Fruit fly (Drosophila melanogaster) whole organism, embryonic: ENCODE measurements around the gene Atf3.

ENCODE experiments used
- Adf1 ChIP-seq: fragments of 200-800 bp; sonication (Bioruptor generic); IDR thresholded peaks from 2 replicates; pipeline ENCODE4 v1.3.6; 2022; ENCODE audit warnings: missing biosample characterization, missing genetic modification characterization
- BEAF-32 ChIP-seq: fragments of 200-800 bp; sonication (Bioruptor generic); optimal IDR thresholded peaks from 3 replicates; lab custom pipeline; 2017; ENCODE audit warnings: missing biosample characterization, missing genetic modification characterization, mild to moderate bottlenecking, moderate library complexity, missing genetic modification reagents
- CG10147 ChIP-seq: fragments of 200-800 bp; sonication (Bioruptor generic); optimal IDR thresholded peaks from 2 replicates; lab custom pipeline; 2019; ENCODE audit warnings: missing biosample characterization, mild to moderate bottlenecking, missing genetic modification characterization, moderate library complexity
- CG10321 ChIP-seq: fragments of 200-800 bp; sonication (Bioruptor generic); IDR thresholded peaks from 2 replicates; pipeline ENCODE4 v1.3.6; 2022; ENCODE audit warnings: missing biosample characterization, missing genetic modification characterization
- CG10543 ChIP-seq: fragments of 200-800 bp; sonication (Bioruptor generic); optimal IDR thresholded peaks from 3 replicates; lab custom pipeline; 2017; ENCODE audit warnings: missing biosample characterization, mild to moderate bottlenecking, missing genetic modification characterization, moderate library complexity
- CG12659 ChIP-seq: fragments of 200-800 bp; sonication (Bioruptor generic); optimal IDR thresholded peaks from 3 replicates; lab custom pipeline; 2017; ENCODE audit warnings: mild to moderate bottlenecking, missing biosample characterization, missing genetic modification reagents, missing genetic modification characterization
- CG12769 ChIP-seq: fragments of 200-800 bp; sonication (Bioruptor generic); optimal IDR thresholded peaks from 2 replicates; lab custom pipeline; 2019; ENCODE audit warnings: missing biosample characterization, mild to moderate bottlenecking, missing genetic modification characterization, moderate library complexity
- CG13894 ChIP-seq: fragments of 200-800 bp; sonication (Bioruptor generic); optimal IDR thresholded peaks from 3 replicates; lab custom pipeline; 2018; ENCODE audit warnings: missing biosample characterization, mild to moderate bottlenecking, missing genetic modification characterization, moderate library complexity
- CG14014 ChIP-seq: fragments of 200-800 bp; sonication (Bioruptor generic); IDR thresholded peaks from 2 replicates; pipeline ENCODE4 v1.3.6; 2022; ENCODE audit warnings: missing biosample characterization, missing genetic modification characterization
- CG18476 ChIP-seq: fragments of 200-800 bp; sonication (Bioruptor generic); optimal IDR thresholded peaks from 2 replicates; lab custom pipeline; 2016; ENCODE audit warnings: missing biosample characterization, mild to moderate bottlenecking, missing genetic modification characterization
- CG2678 ChIP-seq: fragments of 200-800 bp; sonication (Bioruptor generic); optimal IDR thresholded peaks from 3 replicates; lab custom pipeline; 2019; ENCODE audit warnings: missing biosample characterization, mild to moderate bottlenecking, missing genetic modification characterization, moderate library complexity
- CG32532 ChIP-seq: fragments of 200-800 bp; sonication (Bioruptor generic); IDR thresholded peaks from 2 replicates; pipeline ENCODE4 v1.3.6; 2022; ENCODE audit warnings: missing biosample characterization, missing genetic modification characterization
- CG32767 ChIP-seq: fragments of 200-800 bp; sonication (Bioruptor generic); IDR thresholded peaks from 2 replicates; pipeline ENCODE4 v1.3.6; 2022; ENCODE audit warnings: missing biosample characterization, missing genetic modification characterization
- CG6175 ChIP-seq: fragments of 200-800 bp; sonication (Bioruptor generic); IDR thresholded peaks from 3 replicates; pipeline ENCODE4 v1.3.6; 2022; ENCODE audit warnings: missing biosample characterization, missing genetic modification characterization
- CG6791 ChIP-seq: fragments of 200-800 bp; sonication (Bioruptor generic); IDR thresholded peaks from 3 replicates; pipeline ENCODE4 v1.3.6; 2022; ENCODE audit warnings: missing biosample characterization, missing genetic modification characterization; ENCODE audit not compliant: partially characterized antibody
- CG6813 ChIP-seq: fragments of 200-800 bp; sonication (Bioruptor generic); optimal IDR thresholded peaks from 2 replicates; lab custom pipeline; 2017; ENCODE audit warnings: missing biosample characterization, missing genetic modification characterization, mild to moderate bottlenecking, moderate library complexity, missing genetic modification reagents
- CG7839 ChIP-seq: fragments of 200-800 bp; sonication (Bioruptor generic); optimal IDR thresholded peaks from 3 replicates; lab custom pipeline; 2018; ENCODE audit warnings: missing biosample characterization, mild to moderate bottlenecking, missing genetic modification characterization, moderate library complexity
- CG8290 ChIP-seq, 3 experiments: fragments of 200-800 bp; sonication (Bioruptor generic); optimal IDR thresholded peaks; 2 replicates each; lab custom pipeline; 2016 to 2019; ENCODE audit warnings: missing biosample characterization in 3 of 3, missing genetic modification characterization in 3 of 3, mild to moderate bottlenecking in 2 of 3, moderate library complexity in 1 of 3
- CG9932 ChIP-seq: fragments of 200-800 bp; sonication (Bioruptor generic); IDR thresholded peaks from 2 replicates; pipeline ENCODE4 v1.3.6; 2022; ENCODE audit warnings: missing biosample characterization, missing genetic modification characterization
- D19A ChIP-seq: fragments of 200-800 bp; optimal IDR thresholded peaks from 3 replicates; lab custom pipeline; 2019; ENCODE audit warnings: missing biosample characterization, mild to moderate bottlenecking, missing genetic modification characterization, moderate library complexity
- Dbx ChIP-seq: fragments of 200-800 bp; sonication (Bioruptor generic); IDR thresholded peaks from 3 replicates; pipeline ENCODE4 v1.3.6; 2022; ENCODE audit warnings: missing biosample characterization, missing genetic modification characterization
- E2f2 ChIP-seq: fragments of 200-800 bp; sonication (Bioruptor generic); IDR thresholded peaks from 2 replicates; pipeline ENCODE4 v1.3.6; 2022; ENCODE audit warnings: missing biosample characterization, missing genetic modification characterization
- Hand ChIP-seq: fragments of 200-800 bp; sonication (Bioruptor generic); optimal IDR thresholded peaks from 2 replicates; lab custom pipeline; 2017; ENCODE audit warnings: mild to moderate bottlenecking, missing biosample characterization, missing genetic modification reagents, missing genetic modification characterization
- Med ChIP-seq: fragments of 200-800 bp; sonication (Bioruptor generic); peaks from one replicate; lab custom pipeline; 2016; ENCODE audit warnings: missing biosample characterization, missing genetic modification characterization, mild to moderate bottlenecking, inconsistent platforms, moderate library complexity
- Meics ChIP-seq: fragments of 200-800 bp; sonication (Bioruptor generic); optimal IDR thresholded peaks from 2 replicates; lab custom pipeline; 2017; ENCODE audit warnings: missing biosample characterization, mild to moderate bottlenecking, missing genetic modification characterization
- Myb ChIP-seq: fragments of 200-800 bp; sonication (Bioruptor generic); optimal IDR thresholded peaks from 2 replicates; lab custom pipeline; 2016; ENCODE audit warnings: missing biosample characterization, missing genetic modification characterization
- Nf-YC ChIP-seq: fragments of 200-800 bp; optimal IDR thresholded peaks from 3 replicates; lab custom pipeline; 2019; ENCODE audit warnings: missing biosample characterization, mild to moderate bottlenecking, missing genetic modification characterization, moderate library complexity
- NfI ChIP-seq: fragments of 200-800 bp; sonication (Bioruptor generic); optimal IDR thresholded peaks from 3 replicates; lab custom pipeline; 2018; ENCODE audit warnings: missing biosample characterization, mild to moderate bottlenecking, missing genetic modification characterization, moderate library complexity
- abd-A ChIP-seq: fragments of 200-800 bp; sonication (Bioruptor generic); optimal IDR thresholded peaks from 3 replicates; lab custom pipeline; 2019; ENCODE audit warnings: missing biosample characterization, mild to moderate bottlenecking, missing genetic modification characterization, moderate library complexity
- al ChIP-seq: fragments of 200-800 bp; sonication (Bioruptor generic); IDR thresholded peaks from 2 replicates; pipeline ENCODE4 v1.3.6; 2022; ENCODE audit warnings: missing biosample characterization, missing genetic modification characterization
- caup ChIP-seq: fragments of 200-800 bp; sonication (Bioruptor generic); optimal IDR thresholded peaks from 3 replicates; lab custom pipeline; 2017; ENCODE audit warnings: missing biosample characterization, mild to moderate bottlenecking, missing genetic modification characterization, moderate library complexity; ENCODE audit not compliant: severe bottlenecking
- chinmo ChIP-seq: fragments of 200-800 bp; sonication (Bioruptor generic); IDR thresholded peaks from 4 replicates; pipeline ENCODE4 v1.3.6; 2022; ENCODE audit warnings: missing biosample characterization, missing genetic modification characterization; ENCODE audit not compliant: partially characterized antibody
- croc ChIP-seq: fragments of 200-800 bp; sonication (Bioruptor generic); conservative IDR thresholded peaks from 3 replicates; pipeline ENCODE4 v1.3.6; 2022; ENCODE audit warnings: missing biosample characterization, missing genetic modification characterization
- crol ChIP-seq: fragments of 200-800 bp; sonication (Bioruptor generic); IDR thresholded peaks from 2 replicates; pipeline ENCODE4 v1.3.6; 2022; ENCODE audit warnings: missing biosample characterization, missing genetic modification characterization
- dysf ChIP-seq: fragments of 200-800 bp; sonication (Bioruptor generic); IDR thresholded peaks from 3 replicates; pipeline ENCODE4 v1.3.6; 2022; ENCODE audit warnings: missing biosample characterization, missing genetic modification characterization
- ftz-f1 ChIP-seq: fragments of 200-800 bp; sonication (Bioruptor generic); optimal IDR thresholded peaks from 2 replicates; lab custom pipeline; 2016; ENCODE audit warnings: missing biosample characterization, missing genetic modification characterization
- klu ChIP-seq: fragments of 200-800 bp; sonication (Bioruptor generic); IDR thresholded peaks from 2 replicates; pipeline ENCODE4 v1.3.6; 2022; ENCODE audit warnings: missing biosample characterization, missing genetic modification characterization
- lmd ChIP-seq: fragments of 200-800 bp; sonication (Bioruptor generic); IDR thresholded peaks from 2 replicates; pipeline ENCODE4 v1.3.6; 2022; ENCODE audit warnings: missing biosample characterization, missing genetic modification characterization
- mirr ChIP-seq: fragments of 200-800 bp; sonication (Bioruptor generic); optimal IDR thresholded peaks from 3 replicates; lab custom pipeline; 2018; ENCODE audit warnings: missing biosample characterization, mild to moderate bottlenecking, missing genetic modification characterization
- prd ChIP-seq, 3 experiments: fragments of >200 bp in 2 of 3; fragments of 200-800 bp in 1 of 3; sonication (Bioruptor generic) in 1 of 3; optimal IDR thresholded peaks in 2 of 3; IDR thresholded peaks in 1 of 3; 2 replicates in 2 of 3; 3 replicates in 1 of 3; pipeline versions ENCODE4 v1.3.6 to Lab custom; 2017 to 2022; ENCODE audit warnings: missing biosample characterization in 1 of 3, missing genetic modification characterization in 1 of 3
- ranshi ChIP-seq: fragments of 200-800 bp; sonication (Bioruptor generic); IDR thresholded peaks from 2 replicates; pipeline ENCODE4 v1.3.6; 2022; ENCODE audit warnings: missing biosample characterization, missing genetic modification characterization
- rib ChIP-seq: fragments of 200-800 bp; sonication (Bioruptor generic); IDR thresholded peaks from 2 replicates; pipeline ENCODE4 v1.3.6; 2022; ENCODE audit warnings: missing biosample characterization, missing genetic modification characterization
- row ChIP-seq: fragments of 200-800 bp; sonication (Bioruptor generic); IDR thresholded peaks from 3 replicates; pipeline ENCODE4 v1.3.6; 2022; ENCODE audit warnings: missing biosample characterization, missing genetic modification characterization
- sob ChIP-seq: fragments of 200-800 bp; sonication (Bioruptor generic); IDR thresholded peaks from 2 replicates; pipeline ENCODE4 v1.3.6; 2022; ENCODE audit warnings: missing biosample characterization, missing genetic modification characterization
- sr ChIP-seq: fragments of 200-800 bp; sonication (Bioruptor generic); IDR thresholded peaks from 3 replicates; pipeline ENCODE4 v1.3.6; 2022; ENCODE audit warnings: missing biosample characterization, missing genetic modification characterization
- sug ChIP-seq: fragments of 200-800 bp; optimal IDR thresholded peaks from 2 replicates; lab custom pipeline; 2019; ENCODE audit warnings: missing biosample characterization, mild to moderate bottlenecking, missing genetic modification characterization, moderate library complexity
- vvl ChIP-seq: fragments of 200-800 bp; sonication (Bioruptor generic); IDR thresholded peaks from 2 replicates; pipeline ENCODE4 v1.3.6; 2022; ENCODE audit warnings: missing biosample characterization, missing genetic modification characterization
- zfh1 ChIP-seq: fragments of 200-800 bp; sonication (Bioruptor generic); IDR thresholded peaks from 3 replicates; pipeline ENCODE4 v1.3.6; 2022; ENCODE audit warnings: missing biosample characterization, missing genetic modification characterization

Atf3 gene

dm6 chrX:1285273-1285672 lies 10.2 kb upstream of the Atf3 start:
- 0 out of 3 replicates have a peak, but pooled peaks have one; percentile 18 for TF ChIP-seq zfh1
- TF ChIP-seq crol (GFP tag; lab: Robert Waterston, UW): peak; percentile 89
- peak; percentile 18; the same call in 1 of the 2 replicates for TF ChIP-seq lmd (GFP tag; lab: Robert Waterston, UW)
- TF ChIP-seq CG12769 (tag; lab: Kevin White, UChicago): peak; percentile 71
- peak; percentile 73 for TF ChIP-seq Adf1 (GFP tag; lab: Robert Waterston, UW)
- TF ChIP-seq croc (GFP tag; lab: Robert Waterston, UW): no peak
- peak; percentile 47 for TF ChIP-seq abd-A
- TF ChIP-seq CG10543 (GFP tag; lab: Kevin White, UChicago): peak; percentile 89
- TF ChIP-seq ranshi: 0 out of 2 replicates have a peak, but pooled peaks have one; percentile 23
- TF ChIP-seq sug: peak; percentile 36
- peak; percentile 94 for TF ChIP-seq CG6175 (GFP tag; lab: Robert Waterston, UW)
- no peak for TF ChIP-seq Hand (GFP tag; lab: Kevin White, UChicago)
- no peak for TF ChIP-seq CG32767 (GFP tag; lab: Robert Waterston, UW)
- TF ChIP-seq CG7839 (tag; lab: Kevin White, UChicago): peak; percentile 10
- TF ChIP-seq CG14014 (GFP tag; lab: Robert Waterston, UW): peak; percentile 31; the same call in 1 of the 2 replicates
- TF ChIP-seq rib (GFP tag; lab: Robert Waterston, UW): 0 out of 2 replicates have a peak, but pooled peaks have one; percentile 19
- peak; percentile 1 for TF ChIP-seq CG13894 (tag; lab: Kevin White, UChicago)
- peak; percentile 46; the same call in 1 of the 3 replicates for TF ChIP-seq Dbx (GFP tag; lab: Robert Waterston, UW)
- TF ChIP-seq CG6813: no peak
- TF ChIP-seq caup: peak; percentile 13
- TF ChIP-seq prd (optimal IDR thresholded peaks at IDR 0.05; lab: Kevin White, UChicago): no peak
- 0 out of 3 replicates have a peak, but pooled peaks have one; percentile 10 for TF ChIP-seq prd (GFP tag; IDR thresholded peaks at IDR 0.05; lab: Robert Waterston, UW)
- TF ChIP-seq sr: no peak
- peak; percentile 18 for TF ChIP-seq CG10147 (GFP tag; lab: Kevin White, UChicago)
- peak; percentile 16; the same call in 1 of the 3 replicates for TF ChIP-seq dysf
- peak; percentile 55 for TF ChIP-seq CG9932 (GFP tag; lab: Robert Waterston, UW)
- no peak for TF ChIP-seq CG10321
- no peak for TF ChIP-seq Myb
- no peak for TF ChIP-seq CG18476 (GFP tag; lab: Kevin White, UChicago)
- no peak for TF ChIP-seq BEAF-32 (GFP tag; lab: Kevin White, UChicago)
- TF ChIP-seq D19A (tag; lab: Kevin White, UChicago): peak; percentile 58
- peak; percentile 58 for TF ChIP-seq ftz-f1 (GFP tag; lab: Kevin White, UChicago)
- TF ChIP-seq sob: peak; percentile 37; the same call in 1 of the 2 replicates
- peak; percentile 58 for TF ChIP-seq mirr (GFP tag; lab: Kevin White, UChicago)
- peak; percentile 28; the same call in 1 of the 2 replicates for TF ChIP-seq al (GFP tag; lab: Robert Waterston, UW)
- TF ChIP-seq CG6791: no peak
- TF ChIP-seq E2f2 (GFP tag; lab: Robert Waterston, UW): no peak
- peak; percentile 47; the same call in 1 of the 2 replicates for TF ChIP-seq klu (GFP tag; lab: Robert Waterston, UW)
- peak; percentile 4 for TF ChIP-seq NfI (GFP tag; lab: Kevin White, UChicago)
- peak; percentile 56 for TF ChIP-seq Med
- TF ChIP-seq CG12659 (GFP tag; lab: Kevin White, UChicago): no peak
- TF ChIP-seq Nf-YC (tag; lab: Kevin White, UChicago): peak; percentile 50
- peak; percentile 18 for TF ChIP-seq CG2678 (tag; lab: Kevin White, UChicago)
- TF ChIP-seq vvl (GFP tag; lab: Robert Waterston, UW): 0 out of 2 replicates have a peak, but pooled peaks have one; percentile 22
- 0 out of 2 replicates have a peak, but pooled peaks have one; percentile 18 for TF ChIP-seq CG32532 (GFP tag; lab: Robert Waterston, UW)
- no peak for TF ChIP-seq CG8290 (GFP tag; optimal IDR thresholded peaks at IDR 0.05; lab: Kevin White, UChicago)
- peak in 1 of 2 experiments; percentile 35 for TF ChIP-seq CG8290 (tag; optimal IDR thresholded peaks at IDR 0.05; lab: Kevin White, UChicago)
- TF ChIP-seq chinmo: peak; percentile 91
- TF ChIP-seq row: peak; percentile 27; the same call in 1 of the 3 replicates
- peak; percentile 3 for TF ChIP-seq Meics
